Fruit fly (Drosophila melanogaster) whole organism, embryonic: Measurements from ENCODE around the gene galla-2.

Experiments used
- CG15269 ChIP-seq: fragments of 200-800 bp; sonication (Bioruptor generic); optimal IDR thresholded peaks from 2 replicates; lab custom pipeline; 2018; ENCODE audit warnings: missing biosample characterization, mild to moderate bottlenecking, missing genetic modification characterization, moderate library complexity
- Fer1 ChIP-seq: fragments of 200-800 bp; sonication (Bioruptor generic); optimal IDR thresholded peaks from 2 replicates; lab custom pipeline; 2017; ENCODE audit warnings: missing biosample characterization, mild to moderate bottlenecking, missing genetic modification characterization
- HLH3B ChIP-seq: fragments of 200-800 bp; sonication (Bioruptor generic); IDR thresholded peaks from 2 replicates; pipeline ENCODE4 v1.3.6; 2022; ENCODE audit warnings: missing biosample characterization, missing genetic modification characterization
- Tbp ChIP-seq: fragments of >200 bp; optimal IDR thresholded peaks from 2 replicates; lab custom pipeline; 2018; ENCODE audit warnings: missing biosample characterization, missing genetic modification characterization
- chn ChIP-seq: fragments of 200-800 bp; sonication (Bioruptor generic); optimal IDR thresholded peaks from 2 replicates; lab custom pipeline; 2016; ENCODE audit warnings: missing biosample characterization, missing genetic modification characterization
- da ChIP-seq: fragments of 200-800 bp; sonication (Bioruptor generic); optimal IDR thresholded peaks from 2 replicates; lab custom pipeline; 2016; ENCODE audit warnings: missing biosample characterization, missing genetic modification characterization
- gce ChIP-seq: fragments of 200-800 bp; sonication (Bioruptor generic); IDR thresholded peaks from 3 replicates; pipeline ENCODE4 v1.3.6; 2022; ENCODE audit warnings: missing biosample characterization, missing genetic modification characterization
- gem ChIP-seq: fragments of 200-800 bp; sonication (Bioruptor generic); optimal IDR thresholded peaks from 2 replicates; lab custom pipeline; 2019; ENCODE audit warnings: missing biosample characterization, mild to moderate bottlenecking, missing genetic modification characterization, moderate library complexity
- jing ChIP-seq: fragments of 200-800 bp; sonication (Bioruptor generic); optimal IDR thresholded peaks from 2 replicates; lab custom pipeline; 2018; ENCODE audit warnings: missing biosample characterization, mild to moderate bottlenecking, missing genetic modification characterization
- ken ChIP-seq: fragments of 200-800 bp; sonication (Bioruptor generic); IDR thresholded peaks from 3 replicates; pipeline ENCODE4 v1.3.6; 2022; ENCODE audit warnings: missing biosample characterization, missing genetic modification characterization
- onecut ChIP-seq: fragments of 200-800 bp; sonication (Bioruptor generic); IDR thresholded peaks from 2 replicates; pipeline ENCODE4 v1.3.6; 2022; ENCODE audit warnings: missing biosample characterization, missing genetic modification characterization
- tup ChIP-seq: fragments of 200-800 bp; sonication (Bioruptor generic); optimal IDR thresholded peaks from 2 replicates; lab custom pipeline; 2016; ENCODE audit warnings: missing biosample characterization, mild to moderate bottlenecking, missing genetic modification characterization, moderate library complexity

dm6 chr3L:10856534-10857030 lies 26.1 kb upstream of the galla-2 start:
- peak; percentile 9 for TF ChIP-seq jing (GFP tag; lab: Kevin White, UChicago)
- no peak for TF ChIP-seq ken (GFP tag; lab: Robert Waterston, UW)
- TF ChIP-seq gem (tag; lab: Kevin White, UChicago) = no peak
- TF ChIP-seq Fer1 (GFP tag; lab: Kevin White, UChicago) = peak; percentile 69
- TF ChIP-seq chn (GFP tag; lab: Kevin White, UChicago) = peak; percentile 65
- TF ChIP-seq onecut (GFP tag; lab: Robert Waterston, UW) = peak; percentile 48
- no peak for TF ChIP-seq CG15269 (tag; lab: Kevin White, UChicago)
- TF ChIP-seq Tbp (GFP tag; lab: Kevin White, UChicago) = no peak
- TF ChIP-seq HLH3B (GFP tag; lab: Robert Waterston, UW) = peak; percentile 23; the same call in 1 of the 2 replicates
- no peak for TF ChIP-seq gce (GFP tag; lab: Robert Waterston, UW)
- peak; percentile 84 for TF ChIP-seq da (GFP tag; lab: Kevin White, UChicago)
- TF ChIP-seq tup (GFP tag; lab: Kevin White, UChicago) = no peak
